Worm (Caenorhabditis elegans): Measurements from ENCODE around the gene ZC513.2.

- no peak for TF ChIP-seq ref-1 (GFP tag; conservative IDR thresholded peaks at IDR 0.05)
- TF ChIP-seq flt-1 (GFP tag; IDR thresholded peaks at IDR 0.05) = no peak
- no peak for TF ChIP-seq klf-2 (GFP tag; conservative IDR thresholded peaks at IDR 0.05)
- TF ChIP-seq ztf-29 (GFP tag; IDR thresholded peaks at IDR 0.05) = no peak
- no peak for TF ChIP-seq med-1 (GFP tag; optimal IDR thresholded peaks at IDR 0.05; ENCODE audit: insufficient read depth)
- no peak for TF ChIP-seq cog-1 (tag; optimal IDR thresholded peaks at IDR 0.05)
- TF ChIP-seq tab-1 (GFP tag; IDR thresholded peaks at IDR 0.05) = no peak
- no peak for TF ChIP-seq ztf-23 (GFP tag; IDR thresholded peaks at IDR 0.05)
Observed at ce11 chrV:8005000-8005399, 49.2 kb upstream of the ZC513.2 start, which contains the start of gene Y97E10AR.8.
